Worm (Caenorhabditis elegans): ENCODE results near the gene C50E3.5.

DNA sequence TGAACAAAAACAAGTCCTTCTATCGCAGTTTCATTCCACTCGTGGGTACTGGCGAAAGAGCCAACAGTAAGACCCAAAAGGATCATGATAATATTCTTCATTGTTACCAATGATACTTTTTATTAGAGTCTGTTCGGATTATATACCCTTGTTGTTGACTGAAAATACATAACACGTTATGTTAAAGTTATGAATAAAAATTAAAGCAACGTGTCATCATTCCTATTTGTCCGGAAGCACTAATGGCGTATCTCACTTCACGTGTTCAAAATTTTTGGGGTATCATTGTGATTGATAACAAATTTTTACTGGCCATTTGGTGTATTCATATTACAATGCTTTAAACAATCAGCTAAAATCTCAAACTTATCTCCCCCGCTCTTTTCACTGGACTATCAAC lies 13.6 kb downstream of the C50E3.5 start, which contains the start of gene scl-26:
- TF ChIP-seq zip-5 (tag; optimal IDR thresholded peaks at IDR 0.05) (no peak), nhr-232 (tag; optimal IDR thresholded peaks at IDR 0.05) (no peak)
